Worm (Caenorhabditis elegans): Measurements from ENCODE around the gene mct-6.
A peak's percentile ranks its signal among the peaks of the same experiment; 100 is the strongest.

DNA sequence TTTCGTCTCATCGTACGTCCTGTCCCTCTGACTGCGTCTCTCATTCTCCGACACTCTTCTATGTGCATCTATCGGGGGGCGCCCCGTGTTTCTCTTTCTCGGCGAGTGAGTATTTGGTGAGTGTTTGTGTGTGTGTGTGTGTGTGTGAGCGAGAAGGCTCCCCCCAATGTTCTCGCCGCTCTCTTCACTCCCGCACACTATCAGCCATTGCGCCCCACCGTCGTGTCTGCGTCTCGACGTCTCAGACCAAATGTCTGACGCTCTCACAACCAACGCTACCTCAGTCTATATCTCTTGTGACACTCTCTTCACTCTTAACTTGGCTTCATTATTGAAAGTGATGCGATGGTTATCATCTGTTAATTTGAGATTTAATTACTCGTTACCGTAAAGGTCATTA, 43.4 kb downstream of the mct-6 start:
- peak; percentile 24; the same call in 1 of the 2 replicates for TF ChIP-seq flt-1 (GFP tag; IDR thresholded peaks at IDR 0.05)
- TF ChIP-seq ets-7 (tag; optimal IDR thresholded peaks at IDR 0.05) = no peak
- no peak for TF ChIP-seq ama-1 (optimal IDR thresholded peaks at IDR 0.05)
- 0 out of 2 replicates have a peak, but pooled peaks have one; percentile 38 for TF ChIP-seq tbx-37 (GFP tag; conservative IDR thresholded peaks at IDR 0.05)
